Worm (Caenorhabditis elegans): ENCODE data around the gene fat-7.

DNA sequence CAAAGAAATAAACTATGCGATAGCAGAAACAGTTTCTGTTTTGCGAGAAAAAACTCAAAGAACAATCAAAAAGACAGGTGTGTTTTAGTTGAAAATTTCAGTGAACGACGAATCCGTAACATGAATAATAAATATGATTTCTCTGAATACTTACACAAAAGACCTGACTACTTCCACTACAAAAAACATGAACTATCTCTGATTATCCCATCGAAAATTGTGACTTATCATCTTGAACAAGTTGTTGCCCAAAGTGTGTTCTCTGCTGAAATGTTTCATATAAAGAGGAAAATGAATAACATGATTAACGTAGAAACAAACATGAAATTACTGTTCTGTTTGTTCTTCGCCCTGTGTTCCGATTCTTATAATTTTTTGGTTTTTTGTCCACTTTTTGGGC is 13.8 kb upstream of the fat-7 start, which contains the start of gene ugt-36:
- TF ChIP-seq unc-62 (GFP tag; optimal IDR thresholded peaks at IDR 0.05) (no peak), blmp-1 (tag; optimal IDR thresholded peaks at IDR 0.05) (no peak), nhr-76 (tag; optimal IDR thresholded peaks at IDR 0.05) (no peak)

Data from whole organism, mixed stage, embryonic.